Fruit fly (Drosophila melanogaster) whole organism, adult: Measurements from ENCODE around the gene CG4872.

Source experiments
- CG33017 ChIP-seq: fragments of 200-800 bp; sonication (Bioruptor generic); optimal IDR thresholded peaks from 2 replicates; lab custom pipeline; 2018; ENCODE audit warnings: missing biosample characterization, mild to moderate bottlenecking, missing genetic modification characterization, moderate library complexity
- CG5204 ChIP-seq: fragments of 200-800 bp; sonication (Bioruptor generic); optimal IDR thresholded peaks from 2 replicates; lab custom pipeline; 2016; ENCODE audit warnings: missing biosample characterization, missing genetic modification characterization
- Clk ChIP-seq: fragments of 200-800 bp; sonication (Bioruptor generic); optimal IDR thresholded peaks from 2 replicates; lab custom pipeline; 2017; ENCODE audit warnings: missing biosample characterization, missing genetic modification characterization
- Hr96 ChIP-seq: fragments of 200-800 bp; sonication (Bioruptor generic); optimal IDR thresholded peaks from 2 replicates; lab custom pipeline; 2016; ENCODE audit warnings: missing biosample characterization, missing genetic modification characterization
- bab1 ChIP-seq: fragments of 200-800 bp; sonication (Bioruptor generic); optimal IDR thresholded peaks from 3 replicates; lab custom pipeline; 2019; ENCODE audit warnings: missing biosample characterization, mild to moderate bottlenecking, missing genetic modification characterization, moderate library complexity
- kay ChIP-seq: fragments of 200-800 bp; sonication (Bioruptor generic); peaks from one replicate; lab custom pipeline; 2016; ENCODE audit warnings: missing biosample characterization, missing genetic modification characterization, borderline replicate concordance
- tj ChIP-seq: fragments of 200-800 bp; sonication (Bioruptor generic); optimal IDR thresholded peaks from 3 replicates; lab custom pipeline; 2017; ENCODE audit warnings: missing biosample characterization, mild to moderate bottlenecking, missing genetic modification characterization, moderate library complexity

- TF ChIP-seq CG5204 (GFP tag; lab: Kevin White, UChicago) (no peak), tj (GFP tag; lab: Kevin White, UChicago) (no peak), bab1 (GFP tag; lab: Kevin White, UChicago) (no peak), Clk (GFP tag; lab: Kevin White, UChicago) (no peak), kay (GFP tag; lab: Kevin White, UChicago) (no peak), Hr96 (no peak), CG33017 (tag; lab: Kevin White, UChicago) (no peak)
Observed at dm6 chrX:16900283-16900682, 19.1 kb downstream of the CG4872 start.
